Fruit fly (Drosophila melanogaster) whole organism, prepupa: ENCODE measurements around the gene Graf.

Source experiments
- Blimp-1 ChIP-seq: fragments of 200-800 bp; sonication (Bioruptor generic); optimal IDR thresholded peaks from 3 replicates; lab custom pipeline; 2017; ENCODE audit warnings: missing biosample characterization, missing genetic modification characterization, mild to moderate bottlenecking, moderate library complexity, missing genetic modification reagents
- CG10631 ChIP-seq: fragments of 200-800 bp; sonication (Bioruptor generic); optimal IDR thresholded peaks from 2 replicates; lab custom pipeline; 2016; ENCODE audit warnings: missing biosample characterization, missing genetic modification characterization
- CG10669 ChIP-seq: fragments of 200-800 bp; sonication (Bioruptor generic); optimal IDR thresholded peaks from 3 replicates; lab custom pipeline; 2018; ENCODE audit warnings: missing biosample characterization, mild to moderate bottlenecking, missing genetic modification characterization, moderate library complexity
- CG11294 ChIP-seq: fragments of 200-800 bp; sonication (Bioruptor generic); IDR thresholded peaks from 2 replicates; pipeline ENCODE4 v1.3.6; 2022; ENCODE audit warnings: missing biosample characterization, missing genetic modification characterization
- CG11762 ChIP-seq: fragments of 200-800 bp; sonication (Bioruptor generic); optimal IDR thresholded peaks from 3 replicates; lab custom pipeline; 2016; ENCODE audit warnings: missing biosample characterization, missing genetic modification characterization; ENCODE audit not compliant: insufficient read depth
- CG15336 ChIP-seq: fragments of 200-800 bp; sonication (Bioruptor generic); IDR thresholded peaks from 2 replicates; pipeline ENCODE4 v1.3.6; 2022; ENCODE audit warnings: missing biosample characterization, missing genetic modification characterization
- CG16779 ChIP-seq: fragments of 200-800 bp; sonication (Bioruptor generic); optimal IDR thresholded peaks from 3 replicates; lab custom pipeline; 2017; ENCODE audit warnings: missing biosample characterization, mild to moderate bottlenecking, missing genetic modification characterization
- CG3032 ChIP-seq: fragments of 200-800 bp; optimal IDR thresholded peaks from 2 replicates; lab custom pipeline; 2019; ENCODE audit warnings: missing biosample characterization, mild to moderate bottlenecking, missing genetic modification characterization, moderate library complexity
- CG32006 ChIP-seq: fragments of 200-800 bp; sonication (Bioruptor generic); optimal IDR thresholded peaks from 3 replicates; lab custom pipeline; 2017; ENCODE audit warnings: missing biosample characterization, mild to moderate bottlenecking, missing genetic modification characterization
- CG34406 ChIP-seq: fragments of 200-800 bp; sonication (Bioruptor generic); optimal IDR thresholded peaks from 3 replicates; lab custom pipeline; 2016; ENCODE audit warnings: missing biosample characterization, missing genetic modification characterization
- CG3919 ChIP-seq: fragments of 200-800 bp; sonication (Bioruptor generic); optimal IDR thresholded peaks from 3 replicates; lab custom pipeline; 2016; ENCODE audit warnings: missing biosample characterization, missing genetic modification characterization
- CG6276 ChIP-seq: fragments of 200-800 bp; sonication (Bioruptor generic); optimal IDR thresholded peaks from 2 replicates; lab custom pipeline; 2017; ENCODE audit warnings: missing biosample characterization, mild to moderate bottlenecking, missing genetic modification characterization
- CG6854 ChIP-seq: fragments of 200-800 bp; sonication (Bioruptor generic); optimal IDR thresholded peaks from 2 replicates; lab custom pipeline; 2017; ENCODE audit warnings: missing biosample characterization, mild to moderate bottlenecking, missing genetic modification characterization
- CG7368 ChIP-seq: fragments of 200-800 bp; sonication (Bioruptor generic); optimal IDR thresholded peaks from 3 replicates; lab custom pipeline; 2016; ENCODE audit warnings: missing biosample characterization, missing genetic modification characterization
- CG8119 ChIP-seq: fragments of 200-800 bp; sonication (Bioruptor generic); IDR thresholded peaks from 3 replicates; pipeline ENCODE4 v1.3.6; 2022; ENCODE audit warnings: missing biosample characterization, missing genetic modification characterization
- CG8319 ChIP-seq: fragments of 200-800 bp; sonication (Bioruptor generic); optimal IDR thresholded peaks from 3 replicates; lab custom pipeline; 2016; ENCODE audit warnings: missing biosample characterization, missing genetic modification characterization
- CG9139 ChIP-seq: fragments of 200-800 bp; sonication (Bioruptor generic); optimal IDR thresholded peaks from 3 replicates; lab custom pipeline; 2017; ENCODE audit warnings: missing biosample characterization, mild to moderate bottlenecking, missing genetic modification characterization
- Eip75B ChIP-seq: fragments of 200-800 bp; sonication (Bioruptor generic); optimal IDR thresholded peaks from 3 replicates; lab custom pipeline; 2016; ENCODE audit warnings: missing biosample characterization, missing genetic modification characterization
- Eip78C ChIP-seq: fragments of 200-800 bp; sonication (Bioruptor generic); peaks from one replicate; lab custom pipeline; 2016; ENCODE audit warnings: missing biosample characterization, missing genetic modification characterization
- Ets21C ChIP-seq: fragments of 200-800 bp; sonication (Bioruptor generic); optimal IDR thresholded peaks from 3 replicates; lab custom pipeline; 2016; ENCODE audit warnings: missing biosample characterization, missing genetic modification characterization
- Ets96B ChIP-seq: fragments of 200-800 bp; optimal IDR thresholded peaks from 2 replicates; lab custom pipeline; 2019; ENCODE audit warnings: missing biosample characterization, mild to moderate bottlenecking, missing genetic modification characterization, moderate library complexity
- Hr4 ChIP-seq: fragments of 200-800 bp; sonication (Bioruptor generic); optimal IDR thresholded peaks from 3 replicates; lab custom pipeline; 2016; ENCODE audit warnings: missing biosample characterization, missing genetic modification characterization
- Lpt ChIP-seq: fragments of 200-800 bp; sonication (Bioruptor generic); optimal IDR thresholded peaks from 3 replicates; lab custom pipeline; 2016; ENCODE audit warnings: missing biosample characterization, missing genetic modification characterization
- OdsH ChIP-seq: fragments of 200-800 bp; sonication (Bioruptor generic); optimal IDR thresholded peaks from 3 replicates; lab custom pipeline; 2016; ENCODE audit warnings: missing biosample characterization, missing genetic modification characterization
- Smox ChIP-seq: fragments of 200-800 bp; sonication (Bioruptor generic); optimal IDR thresholded peaks from 3 replicates; lab custom pipeline; 2016; ENCODE audit warnings: missing biosample characterization, missing genetic modification characterization
- Sox102F ChIP-seq: fragments of 200-800 bp; sonication (Bioruptor generic); optimal IDR thresholded peaks from 2 replicates; lab custom pipeline; 2016; ENCODE audit warnings: missing biosample characterization, mild to moderate bottlenecking, missing genetic modification characterization
- Sox14 ChIP-seq: fragments of 200-800 bp; sonication (Bioruptor generic); optimal IDR thresholded peaks from 3 replicates; lab custom pipeline; 2016; ENCODE audit warnings: missing biosample characterization, missing genetic modification characterization
- Sox15 ChIP-seq: fragments of 200-800 bp; sonication (Bioruptor generic); optimal IDR thresholded peaks from 3 replicates; lab custom pipeline; 2016; ENCODE audit warnings: missing biosample characterization, missing genetic modification characterization
- achi ChIP-seq: fragments of 200-800 bp; sonication (Bioruptor generic); optimal IDR thresholded peaks from 3 replicates; lab custom pipeline; 2016; ENCODE audit warnings: missing biosample characterization, missing genetic modification characterization
- acj6 ChIP-seq: fragments of 200-800 bp; sonication (Bioruptor generic); optimal IDR thresholded peaks from 3 replicates; lab custom pipeline; 2016; ENCODE audit warnings: missing biosample characterization, missing genetic modification characterization
- cyc ChIP-seq: fragments of 200-800 bp; sonication (Bioruptor generic); optimal IDR thresholded peaks from 3 replicates; lab custom pipeline; 2016; ENCODE audit warnings: missing biosample characterization, missing genetic modification characterization
- dac ChIP-seq: fragments of 200-800 bp; sonication (Bioruptor generic); optimal IDR thresholded peaks from 2 replicates; lab custom pipeline; 2017; ENCODE audit warnings: missing biosample characterization, mild to moderate bottlenecking, missing genetic modification characterization
- dsx ChIP-seq: fragments of 200-800 bp; optimal IDR thresholded peaks from 3 replicates; lab custom pipeline; 2019; ENCODE audit warnings: missing biosample characterization, mild to moderate bottlenecking, missing genetic modification characterization, moderate library complexity; ENCODE audit not compliant: poor library complexity, severe bottlenecking
- eg ChIP-seq: fragments of 200-800 bp; sonication (Bioruptor generic); IDR thresholded peaks from 3 replicates; pipeline ENCODE4 v1.3.6; 2022; ENCODE audit warnings: missing biosample characterization, missing genetic modification characterization
- esn ChIP-seq: fragments of 200-800 bp; sonication (Bioruptor generic); optimal IDR thresholded peaks from 2 replicates; lab custom pipeline; 2016; ENCODE audit warnings: missing biosample characterization, mild to moderate bottlenecking, missing genetic modification characterization, moderate library complexity
- fd59A ChIP-seq: fragments of 200-800 bp; sonication (Bioruptor generic); optimal IDR thresholded peaks from 2 replicates; lab custom pipeline; 2017; ENCODE audit warnings: missing biosample characterization, mild to moderate bottlenecking, missing genetic modification characterization, missing genetic modification reagents
- fd85E ChIP-seq: fragments of 200-800 bp; sonication (Bioruptor generic); optimal IDR thresholded peaks from 3 replicates; lab custom pipeline; 2016; ENCODE audit warnings: missing biosample characterization, missing genetic modification characterization
- fkh ChIP-seq: fragments of 200-800 bp; sonication (Bioruptor generic); optimal IDR thresholded peaks from 3 replicates; lab custom pipeline; 2017; ENCODE audit warnings: missing biosample characterization, mild to moderate bottlenecking, missing genetic modification characterization, moderate library complexity
- lz ChIP-seq: fragments of 200-800 bp; sonication (Bioruptor generic); optimal IDR thresholded peaks from 3 replicates; lab custom pipeline; 2016; ENCODE audit warnings: missing biosample characterization, missing genetic modification characterization
- pdm3 ChIP-seq: fragments of 200-800 bp; sonication (Bioruptor generic); optimal IDR thresholded peaks from 3 replicates; lab custom pipeline; 2016; ENCODE audit warnings: missing biosample characterization, missing genetic modification characterization
- spab ChIP-seq: fragments of 200-800 bp; sonication (Bioruptor generic); optimal IDR thresholded peaks from 2 replicates; lab custom pipeline; 2017; ENCODE audit warnings: missing biosample characterization, mild to moderate bottlenecking, missing genetic modification characterization, missing genetic modification reagents
- ss ChIP-seq, 2 experiments: fragments of 200-800 bp; sonication (Bioruptor generic); optimal IDR thresholded peaks; 2 replicates in 1 of 2; 3 replicates in 1 of 2; lab custom pipeline; 2017 to 2018; ENCODE audit warnings: mild to moderate bottlenecking in 2 of 2, missing biosample characterization in 2 of 2, missing genetic modification characterization in 2 of 2, moderate library complexity in 1 of 2
- svp ChIP-seq: fragments of 200-800 bp; sonication (Bioruptor generic); peaks from one replicate; lab custom pipeline; 2016; ENCODE audit warnings: missing biosample characterization, missing genetic modification characterization
- topi ChIP-seq: fragments of 200-800 bp; sonication (Bioruptor generic); optimal IDR thresholded peaks from 3 replicates; lab custom pipeline; 2016; ENCODE audit warnings: missing biosample characterization, missing genetic modification characterization
- vri ChIP-seq: fragments of 200-800 bp; sonication (Bioruptor generic); optimal IDR thresholded peaks from 3 replicates; lab custom pipeline; 2016; ENCODE audit warnings: missing biosample characterization, mild to moderate bottlenecking, missing genetic modification characterization

The Graf gene

DNA sequence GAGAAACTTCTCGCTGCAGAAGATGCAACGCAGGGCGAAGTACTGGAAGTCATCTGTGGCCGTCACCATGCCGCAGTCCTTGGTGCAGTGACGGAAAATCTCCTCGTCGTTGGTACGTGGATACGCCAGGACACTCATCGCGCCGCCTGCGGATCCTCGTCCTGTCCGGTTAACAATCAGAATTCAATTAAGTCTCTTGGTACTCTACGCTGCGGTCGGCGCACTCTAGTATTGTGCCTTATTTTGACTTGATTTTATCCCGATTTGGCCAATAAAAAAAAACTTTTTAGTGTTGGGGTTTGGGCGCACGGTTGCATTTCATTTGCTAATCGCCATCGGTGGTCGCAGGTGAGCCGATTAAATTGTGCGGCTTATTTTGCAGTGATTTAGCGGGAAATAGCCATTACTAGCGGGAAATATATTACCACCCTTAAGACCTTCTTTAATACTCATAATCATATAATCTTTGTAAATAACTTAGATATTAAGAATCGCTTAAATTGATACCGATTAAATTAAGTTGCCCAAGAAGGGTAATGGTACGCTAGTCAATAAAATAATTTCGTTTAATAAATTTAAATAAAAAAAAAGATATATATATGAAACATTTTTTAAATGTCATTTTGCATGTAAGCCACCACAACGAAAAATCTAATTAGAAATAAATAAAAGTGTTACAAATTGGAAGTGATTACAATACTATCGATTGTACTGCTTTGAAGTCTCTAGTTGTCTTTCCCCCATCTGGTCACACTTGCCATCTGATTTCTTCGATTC, 14.4 kb downstream of the Graf start, which contains the start of the genes CG8944 and CCT6:
Gene CG8944, minus strand, starts transcription at position 327 of the 777 bp plus-strand sequence.
Gene CCT6, plus strand, starts transcription at position 744 of the 777 bp plus-strand sequence.
- TF ChIP-seq Eip78C (GFP tag; lab: Kevin White, UChicago) = peak; percentile 46
- TF ChIP-seq lz (GFP tag; lab: Kevin White, UChicago) = peak; percentile 20
- TF ChIP-seq dac (GFP tag; lab: Kevin White, UChicago) = no peak
- peak; percentile 7 for TF ChIP-seq Ets21C (GFP tag; lab: Kevin White, UChicago)
- TF ChIP-seq pdm3 (GFP tag; lab: Kevin White, UChicago) = no peak
- peak; percentile 7 for TF ChIP-seq CG3032
- TF ChIP-seq, all 60 proteins: peak for 4

DNA sequence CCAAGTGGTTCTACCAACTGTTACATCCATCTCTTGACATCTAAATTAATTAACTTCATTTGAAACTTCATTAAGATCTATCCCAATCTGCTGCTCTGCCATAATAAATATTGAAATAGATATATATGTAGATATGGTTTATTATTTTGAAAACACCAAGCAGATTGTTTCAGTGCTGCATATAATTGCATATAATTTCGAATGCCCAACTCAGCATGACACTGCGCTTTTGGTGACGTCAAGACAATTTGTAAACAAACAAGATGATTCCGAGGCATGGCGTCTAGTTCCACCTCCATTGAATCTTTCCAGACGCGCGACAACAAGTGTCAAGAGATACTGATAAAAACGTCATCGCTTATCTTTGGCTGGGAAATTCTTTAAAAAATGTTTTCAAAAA, 19.7 kb downstream of the Graf start:
- TF ChIP-seq OdsH (GFP tag; lab: Kevin White, UChicago) (no peak), Eip75B (GFP tag; lab: Kevin White, UChicago) (no peak), CG15336 (GFP tag; lab: Robert Waterston, UW) (0 out of 2 replicates have a peak, but pooled peaks have one; percentile 6), Sox14 (no peak), svp (GFP tag; lab: Kevin White, UChicago) (peak; percentile 47)

DNA sequence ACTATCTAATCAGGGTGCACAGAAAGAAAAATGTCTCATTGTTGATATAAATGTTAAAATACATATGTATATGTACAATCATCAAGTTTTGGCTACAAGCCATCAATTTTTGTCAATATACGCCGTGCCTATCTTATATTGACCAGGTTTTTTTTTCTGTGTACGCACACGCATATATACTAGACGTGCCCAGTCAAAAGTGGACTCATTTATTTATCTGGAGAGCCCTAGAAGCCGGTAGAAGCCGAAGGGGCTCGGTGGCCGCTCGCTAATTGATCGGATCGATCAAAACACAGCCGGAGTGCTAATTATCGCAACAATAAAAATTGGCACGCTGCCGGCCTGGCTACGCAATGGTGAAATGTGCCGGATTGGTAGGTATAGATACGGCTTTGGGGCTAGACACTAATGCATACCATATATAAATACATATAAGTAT, 20.2 kb downstream of the Graf start:
- no peak for TF ChIP-seq CG11762 (GFP tag; lab: Kevin White, UChicago)
- no peak for TF ChIP-seq spab (GFP tag; lab: Kevin White, UChicago)
- TF ChIP-seq Smox (GFP tag; lab: Kevin White, UChicago) = peak; percentile 60
- TF ChIP-seq ss (GFP tag; optimal IDR thresholded peaks at IDR 0.05; lab: Kevin White, UChicago) = no peak
- peak; percentile 83 for TF ChIP-seq Eip78C (GFP tag; lab: Kevin White, UChicago)
- peak; percentile 85 for TF ChIP-seq vri (GFP tag; lab: Kevin White, UChicago)
- TF ChIP-seq CG3919 (GFP tag; lab: Kevin White, UChicago) = no peak
- peak; percentile 15; the same call in 1 of the 2 replicates for TF ChIP-seq CG11294 (GFP tag; lab: Robert Waterston, UW)
- peak; percentile 68 for TF ChIP-seq fkh (GFP tag; lab: Kevin White, UChicago)
- no peak for TF ChIP-seq CG8319 (GFP tag; lab: Kevin White, UChicago)
- TF ChIP-seq CG6854 = no peak
- TF ChIP-seq Sox102F = peak; percentile 56
- peak; percentile 36 for TF ChIP-seq CG34406 (GFP tag; lab: Kevin White, UChicago)
- peak; percentile 46 for TF ChIP-seq OdsH (GFP tag; lab: Kevin White, UChicago)
- TF ChIP-seq fd59A (GFP tag; lab: Kevin White, UChicago) = no peak
- TF ChIP-seq CG16779 (tag; lab: Kevin White, UChicago) = no peak
- TF ChIP-seq CG6276 = no peak
- TF ChIP-seq CG15336 (GFP tag; lab: Robert Waterston, UW) = peak; percentile 57
- TF ChIP-seq CG32006 (GFP tag; lab: Kevin White, UChicago) = peak; percentile 53
- peak; percentile 71 for TF ChIP-seq esn (GFP tag; lab: Kevin White, UChicago)
- TF ChIP-seq CG10631 (GFP tag; lab: Kevin White, UChicago) = peak; percentile 25
- peak; percentile 45 for TF ChIP-seq cyc
- peak; percentile 56; the same call in 2 of the 3 replicates for TF ChIP-seq CG8119
- peak; percentile 18 for TF ChIP-seq Lpt
- no peak for TF ChIP-seq CG9139 (GFP tag; lab: Kevin White, UChicago)
- TF ChIP-seq CG3032 = peak; percentile 10
- peak; percentile 78 for TF ChIP-seq eg (GFP tag; lab: Robert Waterston, UW)
- TF ChIP-seq dac (GFP tag; lab: Kevin White, UChicago) = no peak
- peak; percentile 69 for TF ChIP-seq topi (GFP tag; lab: Kevin White, UChicago)
- TF ChIP-seq Sox14 = peak; percentile 63
- peak; percentile 50 for TF ChIP-seq Hr4
- peak; percentile 39 for TF ChIP-seq Ets96B (tag; lab: Kevin White, UChicago)
- TF ChIP-seq fd85E (GFP tag; lab: Kevin White, UChicago) = no peak
- TF ChIP-seq CG7368 (GFP tag; lab: Kevin White, UChicago) = no peak
- peak; percentile 4 for TF ChIP-seq dsx (GFP tag; lab: Kevin White, UChicago)
- TF ChIP-seq achi = peak; percentile 40
- TF ChIP-seq acj6 (GFP tag; lab: Kevin White, UChicago) = peak; percentile 50
- TF ChIP-seq Eip75B (GFP tag; lab: Kevin White, UChicago) = peak; percentile 36
- TF ChIP-seq Sox15 (GFP tag; lab: Kevin White, UChicago) = no peak
- no peak for TF ChIP-seq Blimp-1 (GFP tag; lab: Kevin White, UChicago)
- TF ChIP-seq CG10669 = no peak
